Worm (Caenorhabditis elegans) whole organism, young adult: ENCODE data around the gene act-5.

Experiments used
- B0261.1 ChIP-seq: sonication (generic microtip); optimal IDR thresholded peaks from 2 replicates; lab custom pipeline; 2016; ENCODE audit warnings: mild to moderate bottlenecking, missing genetic modification characterization, moderate library complexity, missing compliant biosample characterization
- B0336.3 ChIP-seq: fragments of 200-800 bp; sonication (Bioruptor generic); IDR thresholded peaks from 2 replicates; pipeline ENCODE4 v1.3.6; 2022; ENCODE audit warnings: missing genetic modification characterization, missing compliant biosample characterization
- D2030.7 ChIP-seq: fragments of 200-800 bp; sonication (Bioruptor generic); IDR thresholded peaks from 2 replicates; pipeline ENCODE4 v1.3.6; 2022; ENCODE audit warnings: missing genetic modification reagents, missing genetic modification characterization, missing compliant biosample characterization
- F10E7.11 ChIP-seq: sonication (generic microtip); optimal IDR thresholded peaks from 2 replicates; lab custom pipeline; 2017; ENCODE audit warnings: mild to moderate bottlenecking, missing genetic modification characterization, moderate library complexity, missing compliant biosample characterization
- F57A8.1 ChIP-seq: fragments of 200-800 bp; sonication (Bioruptor generic); optimal IDR thresholded peaks from 2 replicates; lab custom pipeline; 2018; ENCODE audit warnings: mild to moderate bottlenecking, missing genetic modification characterization, moderate library complexity, missing compliant biosample characterization
- T07F8.4 ChIP-seq: sonication (generic microtip); optimal IDR thresholded peaks from 2 replicates; lab custom pipeline; 2016; ENCODE audit warnings: mild to moderate bottlenecking, missing genetic modification characterization, moderate library complexity, missing compliant biosample characterization
- T26A5.8 ChIP-seq: sonication (generic microtip); optimal IDR thresholded peaks from 2 replicates; lab custom pipeline; 2016; ENCODE audit warnings: missing genetic modification characterization, missing compliant biosample characterization
- Y53F4B.3 ChIP-seq: fragments of 200-800 bp; sonication (Bioruptor generic); IDR thresholded peaks from 2 replicates; pipeline ENCODE4 v1.3.6; 2022; ENCODE audit warnings: missing genetic modification reagents, missing genetic modification characterization, missing compliant biosample characterization
- Y79H2A.3 ChIP-seq: fragments of 200-800 bp; sonication (Bioruptor generic); conservative IDR thresholded peaks from 2 replicates; pipeline ENCODE4 v1.3.6; 2022; ENCODE audit warnings: missing genetic modification reagents, missing genetic modification characterization, missing compliant biosample characterization
- ama-1 ChIP-seq, 3 experiments: fragments of 150-350 bp in 1 of 3; sonication (generic microtip) in 2 of 3; optimal IDR thresholded peaks; 2 replicates each; lab custom pipeline; 2014 to 2018; ENCODE audit warnings: missing biosample characterization in 2 of 3, missing genetic modification characterization in 2 of 3, missing genetic modification reagents in 2 of 3
- aptf-2 ChIP-seq: fragments of 200-800 bp; sonication (Bioruptor generic); conservative IDR thresholded peaks from 2 replicates; pipeline ENCODE4 v1.3.6; 2022; ENCODE audit warnings: missing genetic modification reagents, missing genetic modification characterization, missing compliant biosample characterization
- atf-7 ChIP-seq: sonication (generic microtip); optimal IDR thresholded peaks from 2 replicates; lab custom pipeline; 2017; ENCODE audit warnings: mild to moderate bottlenecking, missing genetic modification characterization, missing compliant biosample characterization
- attf-3 ChIP-seq: fragments of 200-800 bp; sonication (Bioruptor generic); conservative IDR thresholded peaks from 2 replicates; pipeline ENCODE4 v1.3.6; 2022; ENCODE audit warnings: missing genetic modification reagents, missing genetic modification characterization, missing compliant biosample characterization
- attf-6 ChIP-seq: fragments of 200-800 bp; sonication (Bioruptor generic); IDR thresholded peaks from 2 replicates; pipeline ENCODE4 v1.3.6; 2022; ENCODE audit warnings: missing genetic modification reagents, missing genetic modification characterization, missing compliant biosample characterization
- ceh-40 ChIP-seq: fragments of 200-800 bp; sonication (Bioruptor generic); IDR thresholded peaks from 2 replicates; pipeline ENCODE4 v1.3.6; 2022; ENCODE audit warnings: missing genetic modification characterization, missing compliant biosample characterization
- ceh-79 ChIP-seq: sonication (generic microtip); optimal IDR thresholded peaks from 2 replicates; lab custom pipeline; 2017; ENCODE audit warnings: mild to moderate bottlenecking, missing genetic modification characterization, missing compliant biosample characterization
- ceh-91 ChIP-seq: fragments of 200-800 bp; sonication (Bioruptor generic); IDR thresholded peaks from 2 replicates; pipeline ENCODE4 v1.3.6; 2022; ENCODE audit warnings: missing genetic modification reagents, missing genetic modification characterization, missing compliant biosample characterization
- dox-1 ChIP-seq: fragments of 200-800 bp; sonication (Bioruptor generic); IDR thresholded peaks from 2 replicates; pipeline ENCODE4 v1.3.6; 2022; ENCODE audit warnings: missing genetic modification reagents, missing genetic modification characterization, missing compliant biosample characterization
- dpl-1 ChIP-seq: fragments of 150-350 bp; optimal IDR thresholded peaks from 2 replicates; lab custom pipeline; 2014; ENCODE audit warnings: missing biosample characterization, missing genetic modification reagents, missing genetic modification characterization
- egl-44 ChIP-seq: fragments of 200-800 bp; sonication (Bioruptor generic); IDR thresholded peaks from 2 replicates; pipeline ENCODE4 v1.3.6; 2022; ENCODE audit warnings: missing genetic modification reagents, missing genetic modification characterization, missing compliant biosample characterization
- egrh-3 ChIP-seq: fragments of 200-800 bp; sonication (Bioruptor generic); IDR thresholded peaks from 2 replicates; pipeline ENCODE4 v1.3.6; 2022; ENCODE audit warnings: missing genetic modification reagents, missing genetic modification characterization, missing compliant biosample characterization
- him-1 ChIP-seq: sonication (generic microtip); optimal IDR thresholded peaks from 2 replicates; lab custom pipeline; 2016; ENCODE audit warnings: missing genotype, missing genetic modification reagents, missing genetic modification characterization, missing compliant biosample characterization
- let-607 ChIP-seq, 2 experiments: fragments of 200-800 bp in 1 of 2; sonication (Bioruptor generic) in 1 of 2; sonication (generic microtip) in 1 of 2; optimal IDR thresholded peaks; 2 replicates each; lab custom pipeline; 2016 to 2018; ENCODE audit warnings: mild to moderate bottlenecking in 2 of 2, missing compliant biosample characterization in 2 of 2, missing genetic modification characterization in 2 of 2, moderate library complexity in 2 of 2, missing genotype in 1 of 2
- lin-40 ChIP-seq: sonication (generic microtip); optimal IDR thresholded peaks from 2 replicates; lab custom pipeline; 2016; ENCODE audit warnings: missing genetic modification characterization, mild to moderate bottlenecking, missing compliant biosample characterization, missing genotype, missing genetic modification reagents
- mes-4 ChIP-seq: sonication (generic microtip); optimal IDR thresholded peaks from 2 replicates; lab custom pipeline; 2016; ENCODE audit warnings: missing genotype, missing genetic modification characterization, missing compliant biosample characterization
- mxl-1 ChIP-seq: sonication (generic microtip); optimal IDR thresholded peaks from 2 replicates; lab custom pipeline; 2016; ENCODE audit warnings: missing genetic modification characterization, missing compliant biosample characterization
- nfyb-1 ChIP-seq: fragments of 200-800 bp; sonication (Bioruptor generic); IDR thresholded peaks from 2 replicates; pipeline ENCODE4 v1.3.6; 2022; ENCODE audit warnings: missing genetic modification reagents, missing genetic modification characterization, missing compliant biosample characterization
- nhr-120 ChIP-seq: fragments of 200-800 bp; sonication (Bioruptor generic); IDR thresholded peaks from 2 replicates; pipeline ENCODE4 v1.3.6; 2022; ENCODE audit warnings: missing genetic modification characterization, missing compliant biosample characterization
- nhr-27 ChIP-seq: fragments of 200-800 bp; sonication (Bioruptor generic); optimal IDR thresholded peaks from 2 replicates; lab custom pipeline; 2018; ENCODE audit warnings: mild to moderate bottlenecking, missing genetic modification characterization, moderate library complexity, missing compliant biosample characterization
- nhr-80 ChIP-seq: sonication (generic microtip); optimal IDR thresholded peaks from 2 replicates; lab custom pipeline; 2016; ENCODE audit warnings: missing genetic modification characterization, missing compliant biosample characterization
- pbrm-1 ChIP-seq: fragments of 200-800 bp; sonication (Bioruptor generic); IDR thresholded peaks from 2 replicates; pipeline ENCODE4 v1.3.6; 2022; ENCODE audit warnings: missing genetic modification reagents, missing genetic modification characterization, missing compliant biosample characterization
- rcor-1 ChIP-seq: fragments of 200-800 bp; sonication (Bioruptor generic); IDR thresholded peaks from 2 replicates; pipeline ENCODE4 v1.3.6; 2022; ENCODE audit warnings: missing genetic modification reagents, missing genetic modification characterization, missing compliant biosample characterization
- repo-1 ChIP-seq: sonication (generic microtip); optimal IDR thresholded peaks from 2 replicates; lab custom pipeline; 2017; ENCODE audit warnings: mild to moderate bottlenecking, missing genetic modification characterization, missing compliant biosample characterization
- sdz-38 ChIP-seq: sonication (generic microtip); optimal IDR thresholded peaks from 2 replicates; lab custom pipeline; 2016; ENCODE audit warnings: missing genotype, missing genetic modification characterization, missing compliant biosample characterization
- sea-2 ChIP-seq: fragments of 200-800 bp; sonication (Bioruptor generic); IDR thresholded peaks from 2 replicates; pipeline ENCODE4 v1.3.6; 2022; ENCODE audit warnings: missing genetic modification characterization, missing compliant biosample characterization
- snpc-1.3 ChIP-seq: sonication (generic microtip); optimal IDR thresholded peaks from 2 replicates; lab custom pipeline; 2017; ENCODE audit warnings: missing genetic modification characterization, mild to moderate bottlenecking, missing compliant biosample characterization, antibody characterized with exemption, moderate library complexity, missing genotype, missing genetic modification reagents; ENCODE audit not compliant: insufficient read depth
- tbp1 ChIP-seq: fragments of 200-800 bp; sonication (Bioruptor generic); optimal IDR thresholded peaks from 2 replicates; lab custom pipeline; 2018; ENCODE audit warnings: mild to moderate bottlenecking, missing genetic modification characterization, missing compliant biosample characterization
- xnd-1 ChIP-seq: sonication (generic microtip); optimal IDR thresholded peaks from 2 replicates; lab custom pipeline; 2016; ENCODE audit warnings: missing genotype, missing genetic modification reagents, missing genetic modification characterization, missing compliant biosample characterization
- zim-3 ChIP-seq: sonication (generic microtip); optimal IDR thresholded peaks from 2 replicates; lab custom pipeline; 2017; ENCODE audit warnings: mild to moderate bottlenecking, missing genetic modification characterization, moderate library complexity, missing compliant biosample characterization
- ztf-25 ChIP-seq: fragments of 200-800 bp; sonication (Bioruptor generic); IDR thresholded peaks from 2 replicates; pipeline ENCODE4 v1.3.6; 2022; ENCODE audit warnings: missing genetic modification reagents, missing genetic modification characterization, missing compliant biosample characterization
- ztf-26 ChIP-seq: sonication (generic microtip); optimal IDR thresholded peaks from 2 replicates; lab custom pipeline; 2017; ENCODE audit warnings: missing genetic modification characterization, missing compliant biosample characterization
- ztf-28 ChIP-seq: fragments of 200-800 bp; sonication (Bioruptor generic); IDR thresholded peaks from 2 replicates; pipeline ENCODE4 v1.3.6; 2022; ENCODE audit warnings: missing genetic modification reagents, missing genetic modification characterization, missing compliant biosample characterization

act-5 gene

ce11 chrIII:13607833-13608232 lies 2.0 kb upstream of the act-5 start, which contains the start of gene shpk-1:
Gene shpk-1, plus strand, starts transcription at chrIII:13608020.
- TF ChIP-seq attf-3 (GFP tag; lab: Robert Waterston, UW), result no peak
- TF ChIP-seq ceh-40 (GFP tag; lab: Robert Waterston, UW), result no peak
- no peak for TF ChIP-seq egrh-3
- peak; percentile 77 for TF ChIP-seq atf-7 (tag; lab: Kevin White, UChicago)
- TF ChIP-seq ztf-28 (GFP tag; lab: Robert Waterston, UW), result no peak
- TF ChIP-seq Y53F4B.3 (GFP tag; lab: Robert Waterston, UW), result no peak
- TF ChIP-seq aptf-2 (GFP tag; lab: Robert Waterston, UW), result no peak
- no peak for TF ChIP-seq attf-6 (GFP tag; lab: Robert Waterston, UW)
- TF ChIP-seq zim-3, result no peak
- TF ChIP-seq nhr-27 (tag; lab: Kevin White, UChicago), result no peak
- no peak for TF ChIP-seq snpc-1.3
- no peak for TF ChIP-seq ama-1 (optimal IDR thresholded peaks at IDR 0.05; lab: Kevin White, UChicago)
- no peak for TF ChIP-seq ama-1 (GFP tag; optimal IDR thresholded peaks at IDR 0.05; lab: Kevin White, UChicago)
- TF ChIP-seq xnd-1, result no peak
- TF ChIP-seq B0261.1 (tag; lab: Kevin White, UChicago), result no peak
- peak; percentile 74 to 83 for TF ChIP-seq let-607 (tag; optimal IDR thresholded peaks at IDR 0.05; lab: Kevin White, UChicago)
- TF ChIP-seq Y79H2A.3 (GFP tag; lab: Robert Waterston, UW), result no peak
- 0 out of 2 replicates have a peak, but pooled peaks have one; percentile 22 for TF ChIP-seq B0336.3 (GFP tag; lab: Robert Waterston, UW)
- peak; percentile 81 for TF ChIP-seq nhr-80
- peak; percentile 64; the same call in 1 of the 2 replicates for TF ChIP-seq nfyb-1 (GFP tag; lab: Robert Waterston, UW)
- 0 out of 2 replicates have a peak, but pooled peaks have one; percentile 37 for TF ChIP-seq dox-1 (GFP tag; lab: Robert Waterston, UW)
- TF ChIP-seq tbp1 (GFP tag; lab: Kevin White, UChicago), result peak; percentile 32
- TF ChIP-seq pbrm-1, result no peak
- TF ChIP-seq egl-44 (GFP tag; lab: Robert Waterston, UW), result 0 out of 2 replicates have a peak, but pooled peaks have one; percentile 30
- TF ChIP-seq ceh-79 (tag; lab: Kevin White, UChicago), result no peak
- TF ChIP-seq ztf-25 (GFP tag; lab: Robert Waterston, UW), result no peak
- no peak for TF ChIP-seq F57A8.1 (GFP tag; lab: Kevin White, UChicago)

ce11 chrIII:13606865-13607264 lies 999 bp upstream of the act-5 start:
- TF ChIP-seq T26A5.8 (tag; lab: Kevin White, UChicago) (no peak), D2030.7 (GFP tag; lab: Robert Waterston, UW) (no peak), T07F8.4 (no peak), sea-2 (GFP tag; lab: Robert Waterston, UW) (no peak), pbrm-1 (no peak), mxl-1 (tag; lab: Kevin White, UChicago) (no peak), nhr-120 (no peak), repo-1 (tag; lab: Kevin White, UChicago) (no peak), F10E7.11 (tag; lab: Kevin White, UChicago) (no peak), lin-40 (tag; lab: Kevin White, UChicago) (no peak), rcor-1 (GFP tag; lab: Robert Waterston, UW) (no peak), ztf-26 (tag; lab: Kevin White, UChicago) (no peak), sdz-38 (tag; lab: Kevin White, UChicago) (no peak), attf-6 (GFP tag; lab: Robert Waterston, UW) (no peak), mes-4 (tag; lab: Kevin White, UChicago) (no peak), ceh-91 (GFP tag; lab: Robert Waterston, UW) (no peak), dpl-1 (GFP tag; lab: Kevin White, UChicago) (no peak), him-1 (tag; lab: Kevin White, UChicago) (no peak), nfyb-1 (GFP tag; lab: Robert Waterston, UW) (no peak)
